Fruit fly (Drosophila melanogaster): ENCODE data around the gene CG45489.

Gene CG45489

DNA sequence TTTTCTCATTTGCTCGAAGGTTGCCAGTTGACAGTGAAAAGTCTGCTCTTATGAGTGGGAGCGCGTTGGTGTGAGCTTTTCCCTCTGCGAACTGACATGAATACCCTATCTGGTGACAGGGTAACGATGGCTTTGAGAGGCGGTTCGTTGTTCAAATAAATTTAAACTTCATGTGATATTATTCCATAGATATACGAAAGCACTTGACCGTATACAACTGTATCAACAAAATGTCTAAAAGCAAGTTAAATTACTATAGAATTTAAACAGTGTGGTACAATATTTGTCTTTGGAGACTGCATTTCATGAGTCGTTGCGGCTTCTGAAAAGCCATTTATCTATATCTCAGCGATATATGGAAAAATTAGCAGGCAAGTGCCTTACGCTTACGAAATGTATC lies 35.2 kb upstream of the CG45489 start (continued):
- TF ChIP-seq CG5180 (GFP tag; optimal IDR thresholded peaks at IDR 0.05) = no peak
- no peak for TF ChIP-seq da (GFP tag; optimal IDR thresholded peaks at IDR 0.05)
- no peak for TF ChIP-seq bsh (GFP tag; optimal IDR thresholded peaks at IDR 0.05)
- TF ChIP-seq MBD-R2 (GFP tag; IDR thresholded peaks at IDR 0.05) = no peak
- TF ChIP-seq CG33213 (GFP tag; optimal IDR thresholded peaks at IDR 0.05) = no peak
- TF ChIP-seq CG1024 (GFP tag; IDR thresholded peaks at IDR 0.05) = no peak
- no peak for TF ChIP-seq CG10321 (GFP tag; IDR thresholded peaks at IDR 0.05)
- no peak for TF ChIP-seq CG17829 (tag; optimal IDR thresholded peaks at IDR 0.05)
- TF ChIP-seq gce (GFP tag; IDR thresholded peaks at IDR 0.05) = no peak
- peak; percentile 24 to 27 for TF ChIP-seq Pdp1 (GFP tag; optimal IDR thresholded peaks at IDR 0.05)
- TF ChIP-seq Tbp (GFP tag; optimal IDR thresholded peaks at IDR 0.05) = no peak
- no peak for TF ChIP-seq grn (GFP tag; optimal IDR thresholded peaks at IDR 0.05)
- no peak for TF ChIP-seq trem (tag; optimal IDR thresholded peaks at IDR 0.05)
- TF ChIP-seq pzg (GFP tag; optimal IDR thresholded peaks at IDR 0.05) = no peak
- no peak for TF ChIP-seq maf-S (GFP tag; optimal IDR thresholded peaks at IDR 0.05)
- TF ChIP-seq unpg (GFP tag; optimal IDR thresholded peaks at IDR 0.05) = peak; percentile 53
- TF ChIP-seq salm (tag; optimal IDR thresholded peaks at IDR 0.05) = no peak
- TF ChIP-seq dm (GFP tag; optimal IDR thresholded peaks at IDR 0.05) = no peak
- peak; percentile 39; the same call in 1 of the 2 replicates for TF ChIP-seq Ptx1 (GFP tag; IDR thresholded peaks at IDR 0.05)
- TF ChIP-seq CG7357 (GFP tag; IDR thresholded peaks at IDR 0.05) = no peak
- TF ChIP-seq Optix (GFP tag; IDR thresholded peaks at IDR 0.05) = no peak
- no peak for TF ChIP-seq CG6765 (GFP tag; optimal IDR thresholded peaks at IDR 0.05)
- TF ChIP-seq scrt (GFP tag; optimal IDR thresholded peaks at IDR 0.05) = no peak
- TF ChIP-seq CG18011 (GFP tag; optimal IDR thresholded peaks at IDR 0.05) = no peak
- no peak for TF ChIP-seq ems (GFP tag; optimal IDR thresholded peaks at IDR 0.05)
- TF ChIP-seq Dp (GFP tag; optimal IDR thresholded peaks at IDR 0.05) = no peak
- TF ChIP-seq al (GFP tag; IDR thresholded peaks at IDR 0.05) = peak; percentile 40
- no peak for TF ChIP-seq hth (optimal IDR thresholded peaks at IDR 0.05)
- peak; percentile 39 for TF ChIP-seq CG18619 (GFP tag; optimal IDR thresholded peaks at IDR 0.05)
- TF ChIP-seq Atf3 (GFP tag; optimal IDR thresholded peaks at IDR 0.05) = no peak
- no peak for TF ChIP-seq pho (GFP tag; optimal IDR thresholded peaks at IDR 0.05)
- no peak for TF ChIP-seq CG2116 (GFP tag; optimal IDR thresholded peaks at IDR 0.05)
- TF ChIP-seq Elba2 (GFP tag; optimal IDR thresholded peaks at IDR 0.05) = no peak
- TF ChIP-seq oc (tag; optimal IDR thresholded peaks at IDR 0.05) = no peak
- TF ChIP-seq ken (GFP tag; IDR thresholded peaks at IDR 0.05) = no peak
- TF ChIP-seq CG15696 (tag; optimal IDR thresholded peaks at IDR 0.05) = no peak
- no peak for TF ChIP-seq Ets97D (GFP tag; optimal IDR thresholded peaks at IDR 0.05)
- TF ChIP-seq dimm (GFP tag; IDR thresholded peaks at IDR 0.05) = no peak
- no peak for TF ChIP-seq HLH4C (GFP tag; IDR thresholded peaks at IDR 0.05; ENCODE audit: partially characterized antibody)
- no peak for TF ChIP-seq tna (GFP tag; IDR thresholded peaks at IDR 0.05; ENCODE audit: partially characterized antibody)
- TF ChIP-seq CG9215 (GFP tag; IDR thresholded peaks at IDR 0.05) = 0 out of 2 replicates have a peak, but pooled peaks have one; percentile 27
- peak; percentile 31 for TF ChIP-seq CG17385 (GFP tag; optimal IDR thresholded peaks at IDR 0.05)
- TF ChIP-seq sim (GFP tag; IDR thresholded peaks at IDR 0.05) = no peak
- peak; percentile 23 for TF ChIP-seq CG12659 (GFP tag; optimal IDR thresholded peaks at IDR 0.05)
- no peak for TF ChIP-seq CG14860 (GFP tag; IDR thresholded peaks at IDR 0.05; ENCODE audit: partially characterized antibody)
- no peak for TF ChIP-seq CG10959 (GFP tag; IDR thresholded peaks at IDR 0.05)
- no peak for TF ChIP-seq lola (GFP tag; optimal IDR thresholded peaks at IDR 0.05)
- 0 out of 3 replicates have a peak, but pooled peaks have one; percentile 38 for TF ChIP-seq CG34422 (GFP tag; IDR thresholded peaks at IDR 0.05)
- peak; percentile 39 for TF ChIP-seq CG9932 (GFP tag; IDR thresholded peaks at IDR 0.05)
- peak; percentile 7 for TF ChIP-seq CG1233 (GFP tag; optimal IDR thresholded peaks at IDR 0.05)
- TF ChIP-seq CG1832 (GFP tag; optimal IDR thresholded peaks at IDR 0.05) = no peak
- no peak for TF ChIP-seq Xrp1 (GFP tag; IDR thresholded peaks at IDR 0.05)

Data from whole organism, embryonic.